Fruit fly (Drosophila melanogaster): Measurements from ENCODE around the gene CG4511.

Gene CG4511

dm6 chr3R:10886462-10887315 is 32.4 kb downstream of the CG4511 start (continued):
- TF ChIP-seq Adf1 (GFP tag; IDR thresholded peaks at IDR 0.05) = peak; percentile 74
- no peak for TF ChIP-seq dan (GFP tag; IDR thresholded peaks at IDR 0.05)
- TF ChIP-seq Vsx1 (GFP tag; optimal IDR thresholded peaks at IDR 0.05) = peak; percentile 56
- no peak for TF ChIP-seq fd102C (GFP tag; optimal IDR thresholded peaks at IDR 0.05)
- no peak for TF ChIP-seq Kr (GFP tag; optimal IDR thresholded peaks at IDR 0.05)
- TF ChIP-seq inv (GFP tag; IDR thresholded peaks at IDR 0.05; ENCODE audit: partially characterized antibody) = no peak; the same call in 1 of the 2 replicates
- peak; percentile 25 for TF ChIP-seq MTF-1 (GFP tag; optimal IDR thresholded peaks at IDR 0.05; ENCODE audit: borderline replicate concordance)
- TF ChIP-seq sim (GFP tag; IDR thresholded peaks at IDR 0.05) = no peak
- TF ChIP-seq crc (GFP tag; optimal IDR thresholded peaks at IDR 0.05) = peak; percentile 87
- peak; percentile 89 for TF ChIP-seq Sox102F (GFP tag; optimal IDR thresholded peaks at IDR 0.05)
- peak; percentile 46; the same call in 1 of the 2 replicates for TF ChIP-seq CG4360 (GFP tag; IDR thresholded peaks at IDR 0.05)
- peak; percentile 79 for TF ChIP-seq CG3407 (GFP tag; optimal IDR thresholded peaks at IDR 0.05)
- peak; percentile 79 for TF ChIP-seq nau (GFP tag; optimal IDR thresholded peaks at IDR 0.05)
- no peak for TF ChIP-seq hb (GFP tag; IDR thresholded peaks at IDR 0.05; ENCODE audit: partially characterized antibody)
- peak in 1 of 2 experiments; percentile 89 for TF ChIP-seq Eip74EF (GFP tag; optimal IDR thresholded peaks at IDR 0.05)
- TF ChIP-seq Ada2b (GFP tag; IDR thresholded peaks at IDR 0.05) = peak; percentile 85
- no peak for TF ChIP-seq CG1832 (GFP tag; optimal IDR thresholded peaks at IDR 0.05)
- TF ChIP-seq Hsf (GFP tag; optimal IDR thresholded peaks at IDR 0.05) = peak; percentile 91
- peak; percentile 66 for TF ChIP-seq CG12071 (GFP tag; optimal IDR thresholded peaks at IDR 0.05)
- TF ChIP-seq Oaz (GFP tag; IDR thresholded peaks at IDR 0.05) = peak; percentile 79
- TF ChIP-seq sqz (GFP tag; optimal IDR thresholded peaks at IDR 0.05) = peak; percentile 91
- peak; percentile 89 for TF ChIP-seq CG10979 (tag; optimal IDR thresholded peaks at IDR 0.05)
- peak; percentile 77 for TF ChIP-seq chn (GFP tag; optimal IDR thresholded peaks at IDR 0.05)
- peak; percentile 48 for TF ChIP-seq CG3995 (GFP tag; optimal IDR thresholded peaks at IDR 0.05)
- peak; percentile 80 for TF ChIP-seq CG2875 (GFP tag; optimal IDR thresholded peaks at IDR 0.05)
- TF ChIP-seq CG1792 (GFP tag; optimal IDR thresholded peaks at IDR 0.05) = peak; percentile 72
- TF ChIP-seq vfl (GFP tag; optimal IDR thresholded peaks at IDR 0.05) = peak; percentile 82
- peak; percentile 77; the same call in 1 of the 2 replicates for TF ChIP-seq klu (GFP tag; IDR thresholded peaks at IDR 0.05)
- peak; percentile 85 for TF ChIP-seq ewg (GFP tag; optimal IDR thresholded peaks at IDR 0.05)
- TF ChIP-seq Oli (tag; optimal IDR thresholded peaks at IDR 0.05) = peak; percentile 91
- peak; percentile 85 for TF ChIP-seq Dip3 (GFP tag; optimal IDR thresholded peaks at IDR 0.05)
- peak; percentile 92 for TF ChIP-seq CG6854 (GFP tag; optimal IDR thresholded peaks at IDR 0.05)
- peak; percentile 88 for TF ChIP-seq oc (tag; optimal IDR thresholded peaks at IDR 0.05)
- peak; percentile 85 for TF ChIP-seq Mrtf (GFP tag; IDR thresholded peaks at IDR 0.05)
- peak; percentile 82 for TF ChIP-seq maf-S (GFP tag; optimal IDR thresholded peaks at IDR 0.05)
- TF ChIP-seq jing (GFP tag; optimal IDR thresholded peaks at IDR 0.05) = peak; percentile 55
- no peak for TF ChIP-seq CG14860 (GFP tag; IDR thresholded peaks at IDR 0.05; ENCODE audit: partially characterized antibody)
- TF ChIP-seq ranshi (GFP tag; IDR thresholded peaks at IDR 0.05) = peak; percentile 90
- TF ChIP-seq CHES-1-like (GFP tag; optimal IDR thresholded peaks at IDR 0.05) = peak; percentile 83
- TF ChIP-seq her (GFP tag; optimal IDR thresholded peaks at IDR 0.05) = peak; percentile 81
- peak; percentile 79 for TF ChIP-seq HLH54F (GFP tag; optimal IDR thresholded peaks at IDR 0.05)
- TF ChIP-seq slp2 (GFP tag; optimal IDR thresholded peaks at IDR 0.05) = peak; percentile 91
- peak; percentile 98 for TF ChIP-seq row (GFP tag; IDR thresholded peaks at IDR 0.05)
- TF ChIP-seq Hr3 (GFP tag; optimal IDR thresholded peaks at IDR 0.05) = peak; percentile 85
- peak; percentile 56; the same call in 1 of the 2 replicates for TF ChIP-seq gt (GFP tag; IDR thresholded peaks at IDR 0.05)
- TF ChIP-seq CG11093 (GFP tag; IDR thresholded peaks at IDR 0.05) = 0 out of 3 replicates have a peak, but pooled peaks have one; percentile 51
- TF ChIP-seq CG30403 (GFP tag; optimal IDR thresholded peaks at IDR 0.05) = peak; percentile 94
- TF ChIP-seq bowl (GFP tag; IDR thresholded peaks at IDR 0.05) = peak; percentile 85

All from whole organism, embryonic.